Worm (Caenorhabditis elegans) whole organism, L4/young adult: Measurements from ENCODE around the gene Y43C5A.3.
"Not testable (repeated sequence)": the region's sequence is repeated elsewhere in the genome, so short reads cannot be mapped to it uniquely, and the experiment has no call there.

Source experiments
- W03F9.2 ChIP-seq: fragments of 150-350 bp; optimal IDR thresholded peaks from 2 replicates; lab custom pipeline; 2014; ENCODE audit warnings: missing biosample characterization, missing genetic modification characterization
- dao-5 ChIP-seq: sonication (generic microtip); optimal IDR thresholded peaks from 2 replicates; lab custom pipeline; 2016; ENCODE audit warnings: missing genotype, missing genetic modification characterization, moderate library complexity, missing compliant biosample characterization
- him-1 ChIP-seq: sonication (generic microtip); optimal IDR thresholded peaks from 2 replicates; lab custom pipeline; 2016; ENCODE audit warnings: missing genotype, missing genetic modification reagents, missing genetic modification characterization, missing compliant biosample characterization

DNA sequence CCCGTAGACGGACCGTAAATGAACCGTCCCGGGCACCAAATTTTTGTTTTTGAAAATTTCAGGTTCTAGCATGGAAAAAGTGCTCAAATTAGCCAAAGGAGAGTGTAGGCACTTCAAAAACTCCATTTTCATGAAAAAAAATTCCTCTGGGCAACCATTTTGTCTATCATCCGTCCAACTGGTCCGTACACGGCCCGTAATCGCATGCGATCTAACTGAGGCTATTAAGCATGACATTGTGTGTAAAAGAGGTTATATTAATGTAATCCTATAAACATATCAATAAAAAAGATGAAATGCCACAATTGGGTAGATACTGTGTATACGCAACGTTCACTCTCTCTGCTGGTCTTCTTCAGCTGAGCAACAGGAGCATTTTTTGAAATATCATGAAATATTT lies 48.8 kb downstream of the Y43C5A.3 start, which contains the start of gene R09E10.1:
- not testable (repeated sequence) for TF ChIP-seq him-1; W03F9.2 (tag; lab: Kevin White, UChicago); dao-5 (tag; lab: Kevin White, UChicago)
